Fruit fly (Drosophila melanogaster) whole organism, adult: ENCODE measurements around the gene CG7457.
A peak's percentile ranks its signal among the peaks of the same experiment; 100 is the strongest.

ENCODE experiments used
- CG14711 ChIP-seq: fragments of 200-800 bp; sonication (Bioruptor generic); optimal IDR thresholded peaks from 2 replicates; lab custom pipeline; 2018; ENCODE audit warnings: missing biosample characterization, mild to moderate bottlenecking, missing genetic modification characterization, moderate library complexity
- CG1620 ChIP-seq: fragments of 200-800 bp; sonication (Bioruptor generic); optimal IDR thresholded peaks from 2 replicates; lab custom pipeline; 2016; ENCODE audit warnings: missing biosample characterization, missing genetic modification characterization
- CG5204 ChIP-seq: fragments of 200-800 bp; sonication (Bioruptor generic); optimal IDR thresholded peaks from 2 replicates; lab custom pipeline; 2016; ENCODE audit warnings: missing biosample characterization, missing genetic modification characterization
- CG7101 ChIP-seq: fragments of 200-800 bp; sonication (Bioruptor generic); optimal IDR thresholded peaks from 2 replicates; lab custom pipeline; 2018; ENCODE audit warnings: missing biosample characterization, mild to moderate bottlenecking, missing genetic modification characterization, moderate library complexity
- Clk ChIP-seq: fragments of 200-800 bp; sonication (Bioruptor generic); optimal IDR thresholded peaks from 2 replicates; lab custom pipeline; 2017; ENCODE audit warnings: missing biosample characterization, missing genetic modification characterization
- Crg-1 ChIP-seq: fragments of 200-800 bp; sonication (Bioruptor generic); optimal IDR thresholded peaks from 2 replicates; lab custom pipeline; 2016; ENCODE audit warnings: missing biosample characterization, missing genetic modification characterization
- Hr96 ChIP-seq: fragments of 200-800 bp; sonication (Bioruptor generic); optimal IDR thresholded peaks from 2 replicates; lab custom pipeline; 2016; ENCODE audit warnings: missing biosample characterization, missing genetic modification characterization
- Mnt ChIP-seq: fragments of 200-800 bp; sonication (Bioruptor generic); optimal IDR thresholded peaks from 2 replicates; lab custom pipeline; 2016; ENCODE audit warnings: missing biosample characterization, mild to moderate bottlenecking, missing genetic modification characterization
- bab1 ChIP-seq: fragments of 200-800 bp; sonication (Bioruptor generic); optimal IDR thresholded peaks from 3 replicates; lab custom pipeline; 2019; ENCODE audit warnings: missing biosample characterization, mild to moderate bottlenecking, missing genetic modification characterization, moderate library complexity
- cic ChIP-seq: fragments of 200-800 bp; sonication (Bioruptor generic); optimal IDR thresholded peaks from 2 replicates; lab custom pipeline; 2017; ENCODE audit warnings: missing biosample characterization, mild to moderate bottlenecking, missing genetic modification characterization, moderate library complexity
- kay ChIP-seq: fragments of 200-800 bp; sonication (Bioruptor generic); peaks from one replicate; lab custom pipeline; 2016; ENCODE audit warnings: missing biosample characterization, missing genetic modification characterization, borderline replicate concordance
- ovo ChIP-seq: fragments of 200-800 bp; sonication (Bioruptor generic); optimal IDR thresholded peaks from 2 replicates; lab custom pipeline; 2016; ENCODE audit warnings: missing biosample characterization, missing genetic modification characterization
- pad ChIP-seq: fragments of 200-800 bp; sonication (Bioruptor generic); optimal IDR thresholded peaks from 3 replicates; lab custom pipeline; 2017; ENCODE audit warnings: missing biosample characterization, missing genetic modification characterization, mild to moderate bottlenecking, moderate library complexity, missing genetic modification reagents
- tj ChIP-seq: fragments of 200-800 bp; sonication (Bioruptor generic); optimal IDR thresholded peaks from 3 replicates; lab custom pipeline; 2017; ENCODE audit warnings: missing biosample characterization, mild to moderate bottlenecking, missing genetic modification characterization, moderate library complexity
- toe ChIP-seq: fragments of 200-800 bp; sonication (Bioruptor generic); optimal IDR thresholded peaks from 2 replicates; lab custom pipeline; 2016; ENCODE audit warnings: missing biosample characterization, missing genetic modification characterization

Gene CG7457

DNA sequence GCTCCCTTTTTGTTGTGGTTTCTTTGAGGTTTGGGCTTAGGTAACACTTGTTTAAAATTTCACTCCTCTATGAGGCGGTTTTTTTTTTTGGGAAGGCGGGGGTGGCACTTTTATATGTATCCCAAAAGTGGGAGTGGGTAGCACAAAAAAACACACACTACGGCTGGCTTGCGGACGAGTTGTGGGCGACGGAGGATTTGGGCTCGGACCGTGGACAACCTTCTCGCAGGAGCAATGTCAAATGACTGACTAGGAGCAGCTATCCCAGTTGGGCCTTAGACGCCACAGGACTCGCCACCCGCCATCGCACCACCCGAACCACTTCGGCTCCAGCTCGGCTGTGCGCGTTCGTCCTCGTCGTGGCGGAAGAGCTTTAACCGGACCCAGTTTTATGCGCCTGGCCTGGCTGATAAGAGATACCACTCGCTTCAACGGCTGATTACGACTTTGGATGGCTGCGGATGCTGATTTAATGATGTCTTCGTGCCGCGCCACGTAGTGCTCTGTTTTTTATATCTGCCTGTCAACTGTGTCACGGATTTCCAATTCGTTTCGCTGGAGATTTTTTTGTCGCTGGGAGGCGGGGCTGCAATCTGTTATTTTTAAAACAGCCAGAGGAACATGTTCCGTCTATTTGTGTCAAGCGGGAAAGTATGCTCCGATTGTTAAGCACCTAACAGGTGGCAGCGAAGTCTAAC is 8.3 kb downstream of the CG7457 start, which contains the start of gene Ank2:
TSS of gene Ank2 (minus strand) at position 533 of the 698 bp plus-strand sequence.
- TF ChIP-seq CG14711 (tag; lab: Kevin White, UChicago) (no peak), CG1620 (GFP tag; lab: Kevin White, UChicago) (no peak), CG5204 (no peak), kay (no peak), Crg-1 (no peak), Mnt (GFP tag; lab: Kevin White, UChicago) (no peak), bab1 (no peak), Hr96 (GFP tag; lab: Kevin White, UChicago) (no peak)

dm6 chr3L:7714301-7714946 is 11.8 kb downstream of the CG7457 start:
- TF ChIP-seq cic (GFP tag; lab: Kevin White, UChicago) (no peak), ovo (GFP tag; lab: Kevin White, UChicago) (no peak)

dm6 chr3L:7713378-7713777 is 12.9 kb downstream of the CG7457 start:
- TF ChIP-seq pad (GFP tag; lab: Kevin White, UChicago), result peak; percentile 12
- no peak for TF ChIP-seq Mnt (GFP tag; lab: Kevin White, UChicago)
- TF ChIP-seq cic (GFP tag; lab: Kevin White, UChicago), result no peak
- no peak for TF ChIP-seq CG7101 (tag; lab: Kevin White, UChicago)
- no peak for TF ChIP-seq bab1
- no peak for TF ChIP-seq Hr96 (GFP tag; lab: Kevin White, UChicago)
- TF ChIP-seq CG5204, result no peak
- no peak for TF ChIP-seq kay
- no peak for TF ChIP-seq tj (GFP tag; lab: Kevin White, UChicago)

dm6 chr3L:7695554-7695953 is 30.7 kb downstream of the CG7457 start, which contains the start of gene CG44195:
Gene CG44195 (minus strand): TSS chr3L:7695654.
- TF ChIP-seq pad (GFP tag; lab: Kevin White, UChicago) (no peak), Crg-1 (no peak), toe (GFP tag; lab: Kevin White, UChicago) (no peak), CG1620 (GFP tag; lab: Kevin White, UChicago) (no peak), Clk (GFP tag; lab: Kevin White, UChicago) (no peak)
